Fruit fly (Drosophila melanogaster) Kc167 (cell line): Measurements from ENCODE around the gene CG15432.

Source experiments
- Myc ChIP-seq: fragments of >200 bp; optimal IDR thresholded peaks from 2 replicates; lab custom pipeline; 2017; ENCODE audit warnings: missing external identifiers
- Sin3A ChIP-seq: fragments of >200 bp; optimal IDR thresholded peaks from 2 replicates; lab custom pipeline; 2018; ENCODE audit warnings: missing external identifiers
- psq ChIP-seq: fragments of >200 bp; optimal IDR thresholded peaks from 2 replicates; lab custom pipeline; 2017; ENCODE audit warnings: missing external identifiers
- ttk ChIP-seq: sonication (Bioruptor generic); optimal IDR thresholded peaks from 2 replicates; lab custom pipeline; 2017; ENCODE audit warnings: missing external identifiers

DNA sequence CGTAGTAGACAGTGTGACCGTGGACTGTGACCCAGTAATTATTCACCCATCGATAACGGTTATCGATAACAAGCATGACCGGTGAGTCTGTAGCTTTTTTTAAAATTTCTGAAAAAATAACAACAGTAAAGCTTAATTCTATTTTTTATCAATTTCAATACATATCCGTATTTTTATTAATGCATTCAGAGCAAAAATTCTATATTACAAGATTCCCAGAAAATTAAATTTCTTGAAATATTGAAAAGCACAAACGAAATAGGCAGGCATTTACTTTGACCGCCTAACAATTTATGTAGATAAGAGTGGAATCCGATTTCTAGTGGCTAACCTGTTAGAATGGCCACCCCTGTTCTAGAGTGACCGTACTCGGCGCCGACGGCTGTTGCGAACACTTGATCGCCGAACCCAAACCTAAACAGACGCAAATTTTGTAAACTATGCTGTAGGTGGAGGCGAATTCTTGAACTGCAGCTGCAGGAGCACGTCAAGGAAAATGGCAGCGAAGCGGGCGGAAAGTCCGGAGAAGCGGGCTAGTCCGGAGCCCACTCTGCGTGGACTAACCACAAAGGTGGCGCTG, 48.2 kb upstream of the CG15432 start, which contains the start of gene CG3652:
- TF ChIP-seq psq (no peak), ttk (lab: Kevin White, UChicago) (no peak), Myc (lab: Kevin White, UChicago) (no peak), Sin3A (lab: Kevin White, UChicago) (no peak)
